Fruit fly (Drosophila melanogaster) whole organism, embryonic: ENCODE results near the gene UQCR-6.4L.

ENCODE experiments used
- Antp ChIP-seq: fragments of 200-800 bp; sonication (Bioruptor generic); optimal IDR thresholded peaks from 3 replicates; lab custom pipeline; 2016; ENCODE audit warnings: missing biosample characterization, missing genetic modification characterization
- B-H1 ChIP-seq: fragments of 200-800 bp; sonication (Bioruptor generic); IDR thresholded peaks from 3 replicates; pipeline ENCODE4 v1.3.6; 2022; ENCODE audit warnings: missing biosample characterization, missing genetic modification characterization
- CG11696 ChIP-seq: fragments of 200-800 bp; sonication (Bioruptor generic); IDR thresholded peaks from 2 replicates; pipeline ENCODE4 v1.3.6; 2022; ENCODE audit warnings: missing biosample characterization, missing genetic modification characterization
- CG12236 ChIP-seq: fragments of 200-800 bp; sonication (Bioruptor generic); optimal IDR thresholded peaks from 2 replicates; lab custom pipeline; 2016; ENCODE audit warnings: missing biosample characterization, missing genetic modification characterization
- CG12659 ChIP-seq: fragments of 200-800 bp; sonication (Bioruptor generic); optimal IDR thresholded peaks from 3 replicates; lab custom pipeline; 2017; ENCODE audit warnings: mild to moderate bottlenecking, missing biosample characterization, missing genetic modification reagents, missing genetic modification characterization
- CG13424 ChIP-seq: fragments of 200-800 bp; sonication (Bioruptor generic); optimal IDR thresholded peaks from 2 replicates; lab custom pipeline; 2019; ENCODE audit warnings: missing biosample characterization, mild to moderate bottlenecking, missing genetic modification characterization, moderate library complexity
- CG14965 ChIP-seq: fragments of 200-800 bp; sonication (Bioruptor generic); optimal IDR thresholded peaks from 2 replicates; lab custom pipeline; 2016; ENCODE audit warnings: missing biosample characterization, missing genetic modification characterization, borderline replicate concordance
- CG1603 ChIP-seq: fragments of 200-800 bp; sonication (Bioruptor generic); optimal IDR thresholded peaks from 2 replicates; lab custom pipeline; 2019; ENCODE audit warnings: missing biosample characterization, mild to moderate bottlenecking, missing genetic modification characterization, moderate library complexity
- CG17612 ChIP-seq: fragments of 200-800 bp; sonication (Bioruptor generic); IDR thresholded peaks from 2 replicates; pipeline ENCODE4 v1.3.6; 2022; ENCODE audit warnings: missing biosample characterization, missing genetic modification characterization
- CG17829 ChIP-seq: fragments of 200-800 bp; optimal IDR thresholded peaks from 2 replicates; lab custom pipeline; 2019; ENCODE audit warnings: missing biosample characterization, mild to moderate bottlenecking, missing genetic modification characterization, moderate library complexity
- CG3995 ChIP-seq: fragments of 200-800 bp; sonication (Bioruptor generic); optimal IDR thresholded peaks from 3 replicates; lab custom pipeline; 2016; ENCODE audit warnings: missing biosample characterization, missing genetic modification characterization
- CG8944 ChIP-seq: fragments of 200-800 bp; sonication (Bioruptor generic); optimal IDR thresholded peaks from 3 replicates; lab custom pipeline; 2016; ENCODE audit warnings: missing biosample characterization, missing genetic modification characterization
- CG9727 ChIP-seq: fragments of 200-800 bp; sonication (Bioruptor generic); optimal IDR thresholded peaks from 3 replicates; lab custom pipeline; 2017; ENCODE audit warnings: missing biosample characterization, mild to moderate bottlenecking, missing genetic modification characterization
- CG9876 ChIP-seq: fragments of 200-800 bp; sonication (Bioruptor generic); optimal IDR thresholded peaks from 2 replicates; lab custom pipeline; 2016; ENCODE audit warnings: missing biosample characterization, missing genetic modification characterization
- Dp ChIP-seq: fragments of 200-800 bp; sonication (Bioruptor generic); optimal IDR thresholded peaks from 2 replicates; lab custom pipeline; 2018; ENCODE audit warnings: missing biosample characterization, mild to moderate bottlenecking, missing genetic modification characterization, moderate library complexity
- HLH4C ChIP-seq: fragments of 200-800 bp; sonication (Bioruptor generic); IDR thresholded peaks from 3 replicates; pipeline ENCODE4 v1.3.6; 2022; ENCODE audit warnings: missing biosample characterization, missing genetic modification characterization; ENCODE audit not compliant: partially characterized antibody
- HLH54F ChIP-seq: fragments of 200-800 bp; sonication (Bioruptor generic); optimal IDR thresholded peaks from 3 replicates; lab custom pipeline; 2016; ENCODE audit warnings: missing biosample characterization, missing genetic modification characterization
- HLHmδ ChIP-seq: fragments of 200-800 bp; sonication (Bioruptor generic); optimal IDR thresholded peaks from 2 replicates; lab custom pipeline; 2018; ENCODE audit warnings: missing biosample characterization, mild to moderate bottlenecking, missing genetic modification characterization, moderate library complexity
- Hand ChIP-seq: fragments of 200-800 bp; sonication (Bioruptor generic); optimal IDR thresholded peaks from 2 replicates; lab custom pipeline; 2017; ENCODE audit warnings: mild to moderate bottlenecking, missing biosample characterization, missing genetic modification reagents, missing genetic modification characterization
- HmgZ ChIP-seq: fragments of 200-800 bp; sonication (Bioruptor generic); optimal IDR thresholded peaks from 2 replicates; lab custom pipeline; 2018; ENCODE audit warnings: missing biosample characterization, mild to moderate bottlenecking, missing genetic modification characterization
- Max ChIP-seq: fragments of 200-800 bp; sonication (Bioruptor generic); optimal IDR thresholded peaks from 2 replicates; lab custom pipeline; 2016; ENCODE audit warnings: missing biosample characterization, mild to moderate bottlenecking, missing genetic modification characterization
- NFAT ChIP-seq: fragments of 200-800 bp; sonication (Bioruptor generic); IDR thresholded peaks from 2 replicates; pipeline ENCODE4 v1.3.6; 2022; ENCODE audit warnings: missing biosample characterization, missing genetic modification characterization
- Side ChIP-seq: fragments of 200-800 bp; sonication (Bioruptor generic); optimal IDR thresholded peaks from 2 replicates; lab custom pipeline; 2016; ENCODE audit warnings: missing biosample characterization, missing genetic modification characterization
- Taf1 ChIP-seq: fragments of 200-800 bp; sonication (Bioruptor generic); IDR thresholded peaks from 2 replicates; pipeline ENCODE4 v1.3.6; 2022; ENCODE audit warnings: missing biosample characterization, missing genetic modification characterization
- Xrp1 ChIP-seq: fragments of 200-800 bp; sonication (Bioruptor generic); IDR thresholded peaks from 2 replicates; pipeline ENCODE4 v1.3.6; 2022; ENCODE audit warnings: missing biosample characterization, missing genetic modification characterization
- YL-1 ChIP-seq: fragments of 200-800 bp; sonication (Bioruptor generic); optimal IDR thresholded peaks from 3 replicates; lab custom pipeline; 2017; ENCODE audit warnings: missing biosample characterization, mild to moderate bottlenecking, missing genetic modification characterization
- abd-A ChIP-seq: fragments of 200-800 bp; sonication (Bioruptor generic); optimal IDR thresholded peaks from 3 replicates; lab custom pipeline; 2019; ENCODE audit warnings: missing biosample characterization, mild to moderate bottlenecking, missing genetic modification characterization, moderate library complexity
- amos ChIP-seq: fragments of 200-800 bp; sonication (Bioruptor generic); IDR thresholded peaks from 2 replicates; pipeline ENCODE4 v1.3.6; 2022; ENCODE audit warnings: missing biosample characterization, missing genetic modification characterization; ENCODE audit not compliant: partially characterized antibody
- bbx ChIP-seq: fragments of 200-800 bp; sonication (Bioruptor generic); IDR thresholded peaks from 2 replicates; pipeline ENCODE4 v1.3.6; 2022; ENCODE audit warnings: missing biosample characterization, missing genetic modification characterization; ENCODE audit not compliant: partially characterized antibody
- btn ChIP-seq: fragments of 200-800 bp; sonication (Bioruptor generic); optimal IDR thresholded peaks from 2 replicates; lab custom pipeline; 2016; ENCODE audit warnings: missing biosample characterization, missing genetic modification characterization
- cg ChIP-seq: fragments of 200-800 bp; sonication (Bioruptor generic); optimal IDR thresholded peaks from 3 replicates; lab custom pipeline; 2019; ENCODE audit warnings: missing biosample characterization, mild to moderate bottlenecking, missing genetic modification characterization, moderate library complexity
- chif ChIP-seq, 2 experiments: fragments of 200-800 bp; sonication (Bioruptor generic); optimal IDR thresholded peaks; 3 replicates each; lab custom pipeline; 2016; ENCODE audit warnings: missing biosample characterization in 2 of 2, missing genetic modification characterization in 2 of 2
- fd3F ChIP-seq: fragments of 200-800 bp; sonication (Bioruptor generic); optimal IDR thresholded peaks from 2 replicates; lab custom pipeline; 2018; ENCODE audit warnings: missing biosample characterization, mild to moderate bottlenecking, missing genetic modification characterization, moderate library complexity
- ftz-f1 ChIP-seq: fragments of 200-800 bp; sonication (Bioruptor generic); optimal IDR thresholded peaks from 2 replicates; lab custom pipeline; 2016; ENCODE audit warnings: missing biosample characterization, missing genetic modification characterization
- gem ChIP-seq: fragments of 200-800 bp; sonication (Bioruptor generic); optimal IDR thresholded peaks from 2 replicates; lab custom pipeline; 2019; ENCODE audit warnings: missing biosample characterization, mild to moderate bottlenecking, missing genetic modification characterization, moderate library complexity
- gro ChIP-seq: fragments of 200-800 bp; sonication (Bioruptor generic); optimal IDR thresholded peaks from 2 replicates; lab custom pipeline; 2016; ENCODE audit warnings: missing biosample characterization, missing genetic modification characterization
- gt ChIP-seq: fragments of 200-800 bp; sonication (Bioruptor generic); IDR thresholded peaks from 2 replicates; pipeline ENCODE4 v1.3.6; 2022; ENCODE audit warnings: missing biosample characterization, missing genetic modification characterization
- klu ChIP-seq: fragments of 200-800 bp; sonication (Bioruptor generic); IDR thresholded peaks from 2 replicates; pipeline ENCODE4 v1.3.6; 2022; ENCODE audit warnings: missing biosample characterization, missing genetic modification characterization
- knrl ChIP-seq: fragments of 200-800 bp; sonication (Bioruptor generic); IDR thresholded peaks from 3 replicates; pipeline ENCODE4 v1.3.6; 2022; ENCODE audit warnings: missing biosample characterization, missing genetic modification characterization; ENCODE audit not compliant: partially characterized antibody
- lbe ChIP-seq: fragments of 200-800 bp; sonication (Bioruptor generic); optimal IDR thresholded peaks from 2 replicates; lab custom pipeline; 2016; ENCODE audit warnings: missing biosample characterization, mild to moderate bottlenecking, missing genetic modification characterization
- nerfin-1 ChIP-seq: fragments of 200-800 bp; sonication (Bioruptor generic); optimal IDR thresholded peaks from 3 replicates; lab custom pipeline; 2019; ENCODE audit warnings: missing biosample characterization, mild to moderate bottlenecking, missing genetic modification characterization, moderate library complexity
- odd ChIP-seq: fragments of 200-800 bp; sonication (Bioruptor generic); optimal IDR thresholded peaks from 2 replicates; lab custom pipeline; 2017; ENCODE audit warnings: missing biosample characterization, mild to moderate bottlenecking, missing genetic modification characterization
- phol ChIP-seq: fragments of 200-800 bp; sonication (Bioruptor generic); optimal IDR thresholded peaks from 3 replicates; lab custom pipeline; 2018; ENCODE audit warnings: missing biosample characterization, mild to moderate bottlenecking, missing genetic modification characterization, moderate library complexity
- row ChIP-seq: fragments of 200-800 bp; sonication (Bioruptor generic); IDR thresholded peaks from 3 replicates; pipeline ENCODE4 v1.3.6; 2022; ENCODE audit warnings: missing biosample characterization, missing genetic modification characterization
- slp2 ChIP-seq: fragments of 200-800 bp; sonication (Bioruptor generic); optimal IDR thresholded peaks from 2 replicates; lab custom pipeline; 2016; ENCODE audit warnings: missing biosample characterization, missing genetic modification characterization
- twi ChIP-seq: fragments of 200-800 bp; optimal IDR thresholded peaks from 2 replicates; lab custom pipeline; 2019; ENCODE audit warnings: missing biosample characterization, mild to moderate bottlenecking, missing genetic modification characterization, moderate library complexity
- tx ChIP-seq: fragments of 200-800 bp; sonication (Bioruptor generic); optimal IDR thresholded peaks from 2 replicates; lab custom pipeline; 2016; ENCODE audit warnings: missing biosample characterization, missing genetic modification characterization
- usp ChIP-seq: fragments of >200 bp; optimal IDR thresholded peaks from 2 replicates; lab custom pipeline; 2017; ENCODE audit warnings: missing biosample characterization, missing genetic modification characterization
- vfl ChIP-seq: fragments of 200-800 bp; sonication (Bioruptor generic); optimal IDR thresholded peaks from 2 replicates; lab custom pipeline; 2016; ENCODE audit warnings: missing biosample characterization, missing genetic modification characterization
- wdn ChIP-seq: fragments of 200-800 bp; sonication (Bioruptor generic); IDR thresholded peaks from 2 replicates; pipeline ENCODE4 v1.3.6; 2022; ENCODE audit warnings: missing biosample characterization, missing genetic modification characterization

Gene UQCR-6.4L

dm6 chr3L:16609120-16609519 is 42.6 kb downstream of the UQCR-6.4L start, which contains the start of gene CG4098 (continued):
- TF ChIP-seq CG1603 (tag; lab: Kevin White, UChicago) (peak; percentile 75), HLHmδ (GFP tag; lab: Kevin White, UChicago) (no peak), gt (GFP tag; lab: Robert Waterston, UW) (no peak), wdn (peak; percentile 66), HLH4C (GFP tag; lab: Robert Waterston, UW) (no peak), CG9727 (GFP tag; lab: Kevin White, UChicago) (peak; percentile 8), vfl (GFP tag; lab: Kevin White, UChicago) (peak; percentile 48), CG14965 (GFP tag; lab: Kevin White, UChicago) (no peak), CG11696 (GFP tag; lab: Robert Waterston, UW) (peak; percentile 99), abd-A (tag; lab: Kevin White, UChicago) (no peak), knrl (GFP tag; lab: Robert Waterston, UW) (0 out of 3 replicates have a peak, but pooled peaks have one; percentile 21), tx (no peak), CG12236 (GFP tag; lab: Kevin White, UChicago) (no peak), btn (GFP tag; lab: Kevin White, UChicago) (peak; percentile 2), phol (peak; percentile 25), CG12659 (GFP tag; lab: Kevin White, UChicago) (peak; percentile 70), twi (tag; lab: Kevin White, UChicago) (no peak), usp (GFP tag; lab: Kevin White, UChicago) (no peak), chif (GFP tag; optimal IDR thresholded peaks at IDR 0.05; lab: Kevin White, UChicago) (peak; percentile 22 to 41), cg (GFP tag; lab: Kevin White, UChicago) (no peak), Side (peak; percentile 12), B-H1 (GFP tag; lab: Robert Waterston, UW) (peak; percentile 24; the same call in 2 of the 3 replicates), Antp (GFP tag; lab: Kevin White, UChicago) (peak; percentile 83), HLH54F (GFP tag; lab: Kevin White, UChicago) (peak; percentile 69), gro (GFP tag; lab: Kevin White, UChicago) (peak; percentile 62), Taf1 (peak; percentile 65)

DNA sequence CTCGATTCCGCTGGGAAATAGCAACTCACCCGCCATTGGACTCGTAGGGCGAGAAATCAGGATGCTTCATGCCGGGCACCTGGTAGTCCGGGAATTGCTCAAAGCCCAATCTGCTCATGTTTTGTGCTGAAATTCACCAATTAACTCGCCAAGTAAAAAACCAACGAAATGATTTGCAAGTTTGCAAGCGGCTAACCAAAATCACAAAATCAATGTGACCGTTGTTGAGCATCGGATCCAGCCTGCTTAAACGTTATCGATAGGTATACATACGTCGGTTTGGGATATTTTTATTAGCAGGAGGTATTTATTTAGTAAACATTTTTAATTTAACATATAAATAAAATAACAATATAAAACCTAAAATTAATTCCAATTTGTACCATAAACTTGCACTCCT is 43.7 kb downstream of the UQCR-6.4L start, which contains the start of gene Prosbeta6:
Gene Prosbeta6, minus strand, starts transcription at position 218 of the 400 bp plus-strand sequence.
- no peak for TF ChIP-seq odd (GFP tag; lab: Kevin White, UChicago)
- no peak for TF ChIP-seq Antp (GFP tag; lab: Kevin White, UChicago)
- no peak for TF ChIP-seq ftz-f1 (GFP tag; lab: Kevin White, UChicago)
- no peak for TF ChIP-seq NFAT (GFP tag; lab: Robert Waterston, UW)
- TF ChIP-seq bbx (GFP tag; lab: Robert Waterston, UW) = peak; percentile 45; the same call in 1 of the 2 replicates
- TF ChIP-seq wdn = no peak
- no peak for TF ChIP-seq slp2 (GFP tag; lab: Kevin White, UChicago)
- TF ChIP-seq nerfin-1 = peak; percentile 47
- TF ChIP-seq Xrp1 (GFP tag; lab: Robert Waterston, UW) = no peak
- peak; percentile 26 for TF ChIP-seq CG3995
- no peak for TF ChIP-seq CG9727 (GFP tag; lab: Kevin White, UChicago)
- peak; percentile 5 for TF ChIP-seq HmgZ
- TF ChIP-seq CG9876 (GFP tag; lab: Kevin White, UChicago) = no peak
- TF ChIP-seq CG17612 (GFP tag; lab: Robert Waterston, UW) = no peak
- TF ChIP-seq lbe (GFP tag; lab: Kevin White, UChicago) = peak; percentile 15
- TF ChIP-seq gem (tag; lab: Kevin White, UChicago) = no peak
- TF ChIP-seq row (GFP tag; lab: Robert Waterston, UW) = peak; percentile 49; the same call in 2 of the 3 replicates
- TF ChIP-seq Dp (GFP tag; lab: Kevin White, UChicago) = peak; percentile 44
- TF ChIP-seq Hand (GFP tag; lab: Kevin White, UChicago) = no peak
- TF ChIP-seq CG17829 (tag; lab: Kevin White, UChicago) = peak; percentile 10
- peak; percentile 62 for TF ChIP-seq amos (GFP tag; lab: Robert Waterston, UW)
- no peak for TF ChIP-seq klu (GFP tag; lab: Robert Waterston, UW)
- no peak for TF ChIP-seq Max
- peak; percentile 13 for TF ChIP-seq YL-1 (GFP tag; lab: Kevin White, UChicago)
- no peak for TF ChIP-seq fd3F (GFP tag; lab: Kevin White, UChicago)
- no peak for TF ChIP-seq CG13424
- no peak for TF ChIP-seq tx
- TF ChIP-seq CG8944 (GFP tag; lab: Kevin White, UChicago) = no peak
